Fruit fly (Drosophila melanogaster): Measurements from ENCODE around the gene snf.

The snf gene

dm6 chrX:5357035-5357434 lies 48.0 kb downstream of the snf start:
- no peak for TF ChIP-seq CG1621 (tag; optimal IDR thresholded peaks at IDR 0.05)
- peak; percentile 13 for TF ChIP-seq Eip78C (GFP tag)
- no peak for TF ChIP-seq CG6276 (GFP tag; optimal IDR thresholded peaks at IDR 0.05)
- TF ChIP-seq CG6792 (GFP tag; optimal IDR thresholded peaks at IDR 0.05) = no peak
- no peak for TF ChIP-seq CG10631 (GFP tag; optimal IDR thresholded peaks at IDR 0.05)
- TF ChIP-seq fkh (GFP tag; optimal IDR thresholded peaks at IDR 0.05) = no peak
- no peak for TF ChIP-seq lz (GFP tag; optimal IDR thresholded peaks at IDR 0.05)
- TF ChIP-seq vri (GFP tag; optimal IDR thresholded peaks at IDR 0.05) = no peak

- TF ChIP-seq CG6163 (GFP tag; IDR thresholded peaks at IDR 0.05) = no peak
- no peak for TF ChIP-seq Ets21C (GFP tag; optimal IDR thresholded peaks at IDR 0.05)
- TF ChIP-seq dac (GFP tag; optimal IDR thresholded peaks at IDR 0.05) = no peak
- TF ChIP-seq cyc (GFP tag; optimal IDR thresholded peaks at IDR 0.05) = no peak
- TF ChIP-seq CG1621 (tag; optimal IDR thresholded peaks at IDR 0.05) = no peak
- no peak for TF ChIP-seq CG6276 (GFP tag; optimal IDR thresholded peaks at IDR 0.05)
- no peak for TF ChIP-seq fd85E (GFP tag; optimal IDR thresholded peaks at IDR 0.05)
- no peak for TF ChIP-seq OdsH (GFP tag; optimal IDR thresholded peaks at IDR 0.05)
- TF ChIP-seq Met (GFP tag; optimal IDR thresholded peaks at IDR 0.05) = no peak
- TF ChIP-seq CG11902 (GFP tag; optimal IDR thresholded peaks at IDR 0.05) = no peak
- no peak for TF ChIP-seq CG9139 (GFP tag; optimal IDR thresholded peaks at IDR 0.05)
- no peak for TF ChIP-seq CG15336 (GFP tag; IDR thresholded peaks at IDR 0.05)
- TF ChIP-seq CG7368 (GFP tag; optimal IDR thresholded peaks at IDR 0.05) = no peak
- TF ChIP-seq CG8319 (GFP tag; optimal IDR thresholded peaks at IDR 0.05) = no peak
- no peak for TF ChIP-seq topi (GFP tag; optimal IDR thresholded peaks at IDR 0.05)
- TF ChIP-seq lz (GFP tag; optimal IDR thresholded peaks at IDR 0.05) = no peak
These were observed 49.8 kb downstream of the snf start for dm6 chrX:5358813-5359212.
